Fruit fly (Drosophila melanogaster) ovary, adult (tissue): ENCODE data around the gene Nup107.

Experiments used
- CG17801 ChIP-seq: fragments of 200-800 bp; optimal IDR thresholded peaks from 2 replicates; lab custom pipeline; 2019; ENCODE audit warnings: missing biosample characterization, mild to moderate bottlenecking, missing genetic modification characterization, moderate library complexity; ENCODE audit not compliant: partially characterized antibody

Nup107 gene

DNA sequence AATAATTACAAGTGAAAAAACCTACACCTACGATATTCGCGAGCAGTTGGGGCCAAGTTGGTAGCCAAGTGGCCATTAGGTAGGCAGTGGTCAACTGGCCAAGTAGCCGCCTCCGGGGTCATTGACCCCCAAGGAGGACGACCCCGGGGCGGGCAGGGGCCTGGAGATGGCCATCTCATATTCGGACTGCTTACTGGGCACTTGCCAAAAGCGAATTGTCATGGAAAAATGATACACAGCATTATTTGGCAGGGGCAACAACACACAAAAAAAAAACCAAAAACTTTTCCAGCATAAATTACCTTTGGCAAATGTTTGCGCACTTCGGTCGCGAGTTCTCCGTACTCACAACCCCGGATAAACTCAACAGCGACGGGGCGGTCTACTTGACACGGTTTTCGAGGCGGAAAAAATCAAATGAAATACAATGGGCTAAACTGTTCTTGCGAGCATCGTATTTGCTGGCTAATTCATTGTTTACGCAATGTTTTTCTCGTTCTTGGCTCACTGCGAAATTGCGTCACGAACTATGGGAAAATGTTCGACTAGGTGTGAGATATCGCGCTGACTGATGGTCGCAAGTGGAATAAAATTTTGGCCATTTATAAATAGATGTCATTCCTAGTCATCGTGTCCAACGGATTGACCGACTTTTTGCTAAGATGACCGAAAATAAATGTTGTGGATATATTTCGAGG lies 15.2 kb upstream of the Nup107 start:
- no peak for TF ChIP-seq CG17801 (GFP tag; lab: Kevin White, UChicago)

DNA sequence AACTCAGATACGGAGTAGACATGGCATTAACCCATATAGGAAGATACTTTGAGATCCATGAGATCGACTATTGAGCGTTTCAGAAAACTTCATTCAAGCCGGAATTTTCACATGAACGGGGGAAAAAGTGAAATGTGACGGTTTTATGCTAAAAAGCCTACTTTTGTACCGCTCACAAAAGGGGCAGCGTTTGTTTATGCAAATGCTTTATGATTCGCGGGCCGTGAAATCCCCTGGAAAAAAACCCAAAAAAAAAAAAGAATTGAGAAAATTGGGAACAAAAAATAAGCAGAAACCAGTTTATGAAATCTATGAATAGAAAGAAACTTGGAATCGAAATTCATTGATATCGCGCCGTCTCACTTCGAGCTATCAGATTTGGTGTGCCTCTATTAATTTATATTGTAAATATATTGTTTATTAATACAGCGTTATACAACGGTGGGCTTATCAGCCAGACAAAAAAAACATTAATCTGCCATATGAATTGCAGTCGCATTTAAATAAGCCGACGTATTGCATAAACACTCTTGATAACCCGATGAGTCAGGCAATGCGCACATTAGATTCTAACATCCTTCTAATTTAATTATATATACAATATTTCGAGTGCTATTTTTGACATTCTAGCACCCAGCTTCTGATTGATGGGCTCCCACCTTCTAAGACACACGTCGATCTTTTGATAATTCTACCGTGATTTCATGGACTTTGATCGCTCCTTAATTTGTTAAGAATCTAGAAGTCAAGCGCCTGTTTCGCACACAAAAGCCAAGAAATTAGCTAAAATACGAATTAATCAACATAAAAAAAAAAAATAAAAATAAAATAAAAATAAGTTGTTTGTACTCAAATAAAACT lies 14.0 kb upstream of the Nup107 start:
- no peak for TF ChIP-seq CG17801 (GFP tag; lab: Kevin White, UChicago)

DNA sequence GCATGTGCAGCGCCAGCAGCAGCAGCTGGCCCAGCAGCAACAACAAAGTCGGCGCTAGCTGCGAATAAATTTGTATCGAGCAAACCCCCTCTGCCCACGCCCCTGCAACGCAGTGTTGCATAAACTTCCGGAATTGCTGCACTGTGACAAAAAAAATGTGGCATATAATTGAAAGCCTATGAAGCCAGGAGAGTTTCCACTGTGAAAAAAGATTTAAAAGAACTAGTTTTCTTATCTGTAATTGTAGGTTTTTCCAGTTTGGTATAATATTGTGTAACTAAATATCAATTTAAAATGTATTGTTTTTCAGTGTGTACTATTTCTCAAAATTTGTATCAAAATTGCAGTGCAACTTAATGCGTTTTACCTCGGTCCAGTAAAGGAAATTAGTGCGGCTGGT lies 12.3 kb upstream of the Nup107 start:
- TF ChIP-seq CG17801 (GFP tag; lab: Kevin White, UChicago), result no peak

DNA sequence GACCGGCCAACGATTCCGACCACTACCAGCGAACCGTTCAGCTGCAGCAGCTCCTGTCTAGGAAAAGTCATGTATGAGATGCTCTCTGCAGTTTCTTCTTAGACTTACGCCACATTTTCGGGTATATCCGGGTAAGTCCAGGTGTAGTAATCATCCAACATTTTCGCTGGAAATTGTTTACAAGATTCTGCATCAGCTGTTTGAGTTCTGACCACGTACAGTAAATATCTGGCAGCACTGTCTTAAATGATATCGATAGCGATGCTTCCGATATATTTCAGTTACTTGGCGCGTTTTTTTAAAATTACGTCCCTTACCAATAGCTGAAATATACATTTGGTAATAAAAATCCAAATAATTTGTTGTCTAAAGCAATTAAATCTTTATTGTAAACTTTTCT lies 7.8 kb upstream of the Nup107 start, which contains the start of gene CG6729:
Gene CG6729 (minus strand): TSS at position 222 of the 400 bp plus-strand sequence.
- TF ChIP-seq CG17801 (GFP tag; lab: Kevin White, UChicago), result no peak

DNA sequence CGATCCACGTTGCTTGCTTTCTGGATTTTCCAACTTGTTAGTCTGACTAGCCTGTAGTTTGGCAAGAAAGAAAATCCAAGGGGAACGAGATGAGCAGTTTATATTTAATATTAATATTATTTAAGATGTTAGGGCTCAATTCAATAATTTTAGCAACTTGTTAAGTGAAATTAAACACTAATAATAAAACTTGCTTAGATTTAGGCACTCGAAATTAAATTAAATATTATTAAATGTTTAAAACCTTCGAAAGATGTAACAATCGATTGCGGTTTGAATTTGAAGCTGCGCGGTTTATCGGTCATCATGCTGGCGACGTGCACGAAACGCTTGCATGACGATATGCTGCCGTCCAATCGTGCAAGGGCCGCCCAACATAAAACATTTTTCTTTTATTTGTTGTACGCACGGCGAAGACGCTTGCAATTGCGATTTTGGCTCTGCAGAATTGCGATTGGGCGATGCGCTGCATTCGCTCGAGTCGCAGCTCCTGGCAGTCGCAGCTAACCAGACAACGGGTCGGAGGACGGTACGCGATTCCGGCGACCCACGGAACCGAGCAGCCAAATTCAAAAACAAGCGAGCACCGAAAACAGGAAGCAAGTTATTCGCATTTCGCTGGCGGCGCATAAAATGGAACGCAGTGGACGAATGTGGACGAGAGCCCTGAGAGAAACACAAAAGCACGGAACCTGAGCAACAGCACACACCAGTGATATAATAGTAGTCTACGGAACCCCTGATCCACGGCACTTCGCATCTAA lies 1.3 kb upstream of the Nup107 start, which contains the start of the genes Vha16-5 and CG12299:
Gene Vha16-5 (minus strand): TSS at position 51 of the 764 bp plus-strand sequence.
Gene CG12299 (plus strand): TSS at position 353 of the 764 bp plus-strand sequence.
- TF ChIP-seq CG17801 (GFP tag; lab: Kevin White, UChicago), result peak; percentile 80

DNA sequence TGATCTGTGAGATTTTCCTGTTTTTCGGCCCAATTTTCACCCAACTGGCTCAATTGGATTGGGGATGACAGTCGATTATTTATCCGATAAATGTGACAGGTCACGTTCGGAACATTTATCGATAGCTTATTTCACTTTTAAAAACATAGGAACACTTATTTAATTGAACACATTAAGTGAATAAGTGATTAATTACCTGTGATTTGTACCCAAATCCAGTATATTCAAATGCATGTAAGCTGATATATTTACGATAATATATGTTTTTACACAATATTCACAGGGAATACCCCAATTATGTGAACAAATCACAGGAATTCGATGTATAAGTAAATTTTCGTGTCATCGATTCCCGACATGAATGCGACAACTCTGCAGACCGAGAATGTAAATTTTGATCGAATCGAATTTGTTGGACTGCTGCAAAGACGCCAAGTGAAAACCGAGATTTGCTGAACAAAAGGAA lies 3.5 kb downstream of the Nup107 start, which contains the start of the genes EMC3 and Dpy-30L1:
Gene EMC3 (minus strand): TSS at position 81 of the 466 bp plus-strand sequence.
Gene Dpy-30L1 (plus strand): TSS at position 311 of the 466 bp plus-strand sequence.
- peak; percentile 51 for TF ChIP-seq CG17801 (GFP tag; lab: Kevin White, UChicago)

DNA sequence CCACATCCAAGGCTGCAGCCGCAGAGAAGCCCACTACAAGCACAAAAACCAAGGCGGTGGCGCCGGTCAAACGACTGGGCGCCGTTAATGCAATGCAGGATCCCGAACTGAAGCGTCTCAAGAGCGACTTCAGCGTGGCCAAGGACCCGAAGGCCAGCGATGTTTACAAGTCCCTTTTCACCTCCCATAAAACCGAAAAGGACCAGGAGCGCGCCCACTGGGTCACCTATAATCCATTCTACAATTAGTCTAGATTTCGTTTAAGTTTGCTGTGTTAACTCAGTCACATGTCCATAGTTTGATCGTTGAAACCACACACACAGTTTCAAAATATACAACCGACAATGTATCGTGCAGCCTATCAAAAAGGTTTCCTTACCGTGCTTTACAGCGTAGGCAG lies 5.9 kb downstream of the Nup107 start, which contains the start of gene CG17118:
Gene CG17118 (plus strand): TSS at position 301 of the 400 bp plus-strand sequence.
- TF ChIP-seq CG17801 (GFP tag; lab: Kevin White, UChicago), result no peak

DNA sequence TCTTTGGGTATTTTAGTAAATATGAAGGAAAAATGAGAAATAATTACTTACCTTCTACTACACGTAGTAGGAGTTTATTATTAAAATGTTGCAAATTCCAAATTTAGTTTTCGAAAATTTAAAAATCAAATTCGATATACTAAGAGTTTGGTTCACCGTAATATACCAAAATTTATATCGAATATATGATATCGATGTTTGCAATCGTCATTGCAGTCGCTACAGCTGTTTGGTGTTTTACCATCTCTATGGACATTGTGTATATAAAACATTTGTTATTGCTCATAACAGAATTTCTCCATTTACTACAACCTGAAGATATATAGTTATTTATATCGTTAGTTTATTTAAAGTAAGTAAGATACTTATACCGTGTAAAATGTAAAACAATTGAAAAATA lies 7.1 kb downstream of the Nup107 start, which contains the start of gene CG6443:
Gene CG6443 (plus strand): TSS at position 228 of the 400 bp plus-strand sequence.
- TF ChIP-seq CG17801 (GFP tag; lab: Kevin White, UChicago), result no peak

DNA sequence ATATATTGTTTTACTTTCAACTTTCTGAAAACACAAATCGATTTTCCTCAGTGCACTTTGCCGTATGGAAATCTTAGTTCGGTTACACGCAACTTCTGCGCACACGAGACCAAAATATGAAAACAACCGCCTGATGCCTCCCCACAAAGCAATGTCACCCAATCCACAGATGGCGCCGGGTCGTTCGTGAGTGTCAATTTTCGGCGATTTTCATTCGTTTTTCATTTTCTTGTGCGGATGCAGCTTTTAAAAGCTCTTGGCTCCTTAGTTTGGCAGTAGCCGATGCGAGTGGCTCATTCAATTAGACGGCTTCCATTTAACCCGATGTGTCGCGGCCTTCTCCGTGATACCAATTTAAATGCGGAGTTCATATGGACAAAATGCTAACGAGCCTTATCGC lies 12.0 kb downstream of the Nup107 start, which contains the start of gene CG6431:
Gene CG6431 (plus strand): TSS at position 301 of the 400 bp plus-strand sequence.
- TF ChIP-seq CG17801 (GFP tag; lab: Kevin White, UChicago), result no peak

DNA sequence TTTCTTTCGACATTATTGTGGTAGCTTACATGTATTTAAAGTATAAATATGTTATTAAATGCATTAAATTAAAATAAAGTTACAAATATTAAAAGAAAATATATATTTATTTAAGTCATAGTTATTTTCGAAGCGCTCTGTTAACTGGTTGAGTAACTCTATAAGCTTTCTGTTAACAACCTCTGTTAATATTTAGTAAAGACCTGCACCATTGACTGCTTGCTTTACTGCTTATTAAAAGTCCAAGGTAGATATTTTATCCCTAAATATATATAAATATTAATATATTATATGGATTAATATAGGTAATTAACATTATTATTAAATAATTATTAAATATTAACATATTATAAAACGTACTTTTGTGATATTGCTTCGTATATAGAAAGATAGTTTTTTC lies 14.3 kb downstream of the Nup107 start:
- no peak for TF ChIP-seq CG17801 (GFP tag; lab: Kevin White, UChicago)

DNA sequence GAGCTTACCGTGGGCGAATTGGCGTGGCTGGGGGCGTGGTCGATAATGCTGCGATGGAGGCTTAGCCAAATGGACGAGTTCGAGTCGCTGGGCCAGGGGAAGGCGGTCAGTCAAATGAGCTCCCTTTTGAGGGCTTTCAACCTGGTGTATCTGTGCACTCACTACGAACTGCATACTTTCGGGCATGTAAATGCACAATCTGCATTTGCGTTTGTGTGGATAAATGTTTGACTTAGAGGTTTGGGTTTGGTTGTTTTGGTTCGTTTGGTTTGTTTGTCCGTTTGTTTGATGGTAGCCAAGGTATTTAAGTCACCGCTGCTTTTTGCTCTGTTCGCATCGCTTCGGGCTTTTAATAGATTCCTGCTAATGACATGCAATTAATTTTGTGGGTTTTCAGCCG lies 24.6 kb downstream of the Nup107 start:
- TF ChIP-seq CG17801 (GFP tag; lab: Kevin White, UChicago), result no peak

DNA sequence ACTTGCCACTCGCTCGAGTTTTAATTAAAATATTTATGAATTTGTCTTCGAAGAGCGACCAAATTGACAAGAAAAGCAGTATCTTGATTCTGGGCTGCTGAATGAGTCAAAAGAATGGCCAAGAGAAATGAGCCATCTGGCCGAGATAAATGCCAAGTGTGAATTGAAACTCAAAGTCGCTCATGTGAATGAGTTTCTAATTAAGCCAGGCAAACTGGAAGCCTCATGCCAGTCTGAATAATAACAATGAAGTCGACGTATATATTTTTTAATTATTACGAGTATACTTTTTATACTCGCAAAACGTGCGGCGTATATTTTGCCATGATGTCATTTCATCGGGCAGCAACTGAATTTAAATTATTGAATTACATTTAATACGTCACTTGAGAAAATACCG lies 26.5 kb downstream of the Nup107 start, which contains the start of gene Lip2:
Gene Lip2 (minus strand): TSS at position 101 of the 400 bp plus-strand sequence.
- no peak for TF ChIP-seq CG17801 (GFP tag; lab: Kevin White, UChicago)

DNA sequence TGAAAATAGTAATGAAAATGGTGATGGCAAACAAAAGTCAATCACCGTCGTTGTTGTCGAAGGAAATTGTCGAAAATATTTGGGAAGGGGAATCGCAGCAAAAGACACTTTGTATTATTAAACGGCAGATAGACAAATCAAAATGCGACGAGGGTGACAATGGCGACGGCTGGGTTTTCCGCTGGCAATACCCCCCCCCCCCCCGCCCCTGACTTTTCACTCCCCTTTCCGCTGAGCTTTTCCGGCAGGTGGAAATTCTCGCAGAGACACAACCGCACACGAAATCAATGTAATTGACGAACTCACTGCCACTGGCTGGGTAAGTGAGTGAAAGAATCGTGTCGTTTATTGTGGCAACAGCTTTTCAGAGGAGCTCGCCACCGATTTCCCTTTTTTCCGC lies 27.8 kb downstream of the Nup107 start:
- no peak for TF ChIP-seq CG17801 (GFP tag; lab: Kevin White, UChicago)

DNA sequence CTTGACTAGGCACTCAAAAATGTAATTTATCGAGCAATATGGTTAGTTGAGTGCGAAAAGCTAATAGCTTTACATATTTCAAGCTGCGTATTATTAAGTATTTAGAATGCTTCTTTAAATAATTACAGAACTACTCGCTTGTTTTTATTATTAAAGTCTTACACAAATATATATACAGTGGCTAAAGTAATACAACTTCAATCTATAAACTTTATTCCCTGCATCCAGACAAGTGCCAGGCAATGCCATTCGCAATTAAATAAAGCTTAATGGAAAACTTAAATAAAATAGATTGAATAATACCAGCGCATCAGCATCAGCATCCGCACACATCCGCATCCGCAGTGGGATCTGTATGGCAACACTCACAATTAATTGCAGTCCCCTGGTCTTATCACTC lies 29.6 kb downstream of the Nup107 start:
- TF ChIP-seq CG17801 (GFP tag; lab: Kevin White, UChicago), result no peak
